Worm (Caenorhabditis elegans) whole organism, late embryonic: ENCODE results near the gene dsl-5.

Experiments
- C38D4.7 ChIP-seq: fragments of 200-800 bp; sonication (Bioruptor generic); optimal IDR thresholded peaks from 2 replicates; lab custom pipeline; 2018; ENCODE audit warnings: mild to moderate bottlenecking, missing genetic modification characterization, moderate library complexity, missing compliant biosample characterization
- F13H6.1 ChIP-seq: sonication (generic microtip); optimal IDR thresholded peaks from 2 replicates; lab custom pipeline; 2016; ENCODE audit warnings: missing genetic modification characterization, missing compliant biosample characterization
- Y22D7AL.16 ChIP-seq: sonication (generic microtip); optimal IDR thresholded peaks from 2 replicates; lab custom pipeline; 2016; ENCODE audit warnings: missing genetic modification characterization, missing compliant biosample characterization
- ahr-1 ChIP-seq: sonication (generic microtip); optimal IDR thresholded peaks from 2 replicates; lab custom pipeline; 2016; ENCODE audit warnings: missing genetic modification characterization, missing compliant biosample characterization
- ama-1 ChIP-seq: fragments of 150-350 bp; optimal IDR thresholded peaks from 2 replicates; lab custom pipeline; 2014
- ceh-14 ChIP-seq: sonication (generic microtip); optimal IDR thresholded peaks from 2 replicates; lab custom pipeline; 2016; ENCODE audit warnings: missing genotype, missing genetic modification characterization, missing compliant biosample characterization
- ceh-18 ChIP-seq: sonication (generic microtip); optimal IDR thresholded peaks from 2 replicates; lab custom pipeline; 2016; ENCODE audit warnings: missing genetic modification characterization, missing compliant biosample characterization
- ceh-19 ChIP-seq: fragments of 200-800 bp; sonication (Bioruptor generic); optimal IDR thresholded peaks from 2 replicates; lab custom pipeline; 2018; ENCODE audit warnings: mild to moderate bottlenecking, missing genetic modification characterization, missing compliant biosample characterization
- ceh-2 ChIP-seq: sonication (generic microtip); optimal IDR thresholded peaks from 2 replicates; lab custom pipeline; 2016; ENCODE audit warnings: missing genotype, missing genetic modification characterization, missing compliant biosample characterization
- ceh-22 ChIP-seq: sonication (generic microtip); optimal IDR thresholded peaks from 2 replicates; lab custom pipeline; 2017; ENCODE audit warnings: missing biosample characterization, missing genetic modification characterization
- ceh-24 ChIP-seq: sonication (generic microtip); optimal IDR thresholded peaks from 2 replicates; lab custom pipeline; 2016; ENCODE audit warnings: mild to moderate bottlenecking, missing genetic modification characterization, missing compliant biosample characterization
- ceh-31 ChIP-seq: sonication (generic microtip); optimal IDR thresholded peaks from 2 replicates; lab custom pipeline; 2016; ENCODE audit warnings: missing genetic modification characterization, missing compliant biosample characterization
- ceh-34 ChIP-seq: sonication (generic microtip); optimal IDR thresholded peaks from 2 replicates; lab custom pipeline; 2016; ENCODE audit warnings: mild to moderate bottlenecking, missing genetic modification characterization, missing compliant biosample characterization
- ceh-45 ChIP-seq: fragments of 200-800 bp; sonication (Bioruptor generic); IDR thresholded peaks from 2 replicates; pipeline ENCODE4 v1.3.6; 2022; ENCODE audit warnings: missing genetic modification reagents, missing genetic modification characterization, missing compliant biosample characterization
- ceh-48 ChIP-seq: sonication (generic microtip); optimal IDR thresholded peaks from 2 replicates; lab custom pipeline; 2016; ENCODE audit warnings: missing genetic modification characterization, inconsistent platforms, missing compliant biosample characterization
- che-1 ChIP-seq: sonication (generic microtip); optimal IDR thresholded peaks from 2 replicates; lab custom pipeline; 2016; ENCODE audit warnings: mild to moderate bottlenecking, missing genetic modification characterization, missing compliant biosample characterization
- dmd-4 ChIP-seq: sonication (generic microtip); optimal IDR thresholded peaks from 2 replicates; lab custom pipeline; 2016; ENCODE audit warnings: borderline replicate concordance, missing genetic modification characterization, missing compliant biosample characterization
- elt-4 ChIP-seq: sonication (generic microtip); optimal IDR thresholded peaks from 2 replicates; lab custom pipeline; 2016; ENCODE audit warnings: missing genetic modification characterization, missing compliant biosample characterization
- fax-1 ChIP-seq: sonication (generic microtip); optimal IDR thresholded peaks from 2 replicates; lab custom pipeline; 2016; ENCODE audit warnings: missing genotype, missing genetic modification characterization, missing compliant biosample characterization
- hlh-13 ChIP-seq: fragments of 200-800 bp; sonication (Bioruptor generic); optimal IDR thresholded peaks from 2 replicates; lab custom pipeline; 2018; ENCODE audit warnings: mild to moderate bottlenecking, missing genetic modification characterization, missing compliant biosample characterization
- hlh-30 ChIP-seq: sonication (generic microtip); optimal IDR thresholded peaks from 2 replicates; lab custom pipeline; 2017; ENCODE audit warnings: antibody characterized with exemption, missing genetic modification characterization, missing compliant biosample characterization; ENCODE audit not compliant: insufficient read depth
- hlh-6 ChIP-seq: sonication (generic microtip); optimal IDR thresholded peaks from 2 replicates; lab custom pipeline; 2016; ENCODE audit warnings: missing genotype, missing genetic modification characterization, missing compliant biosample characterization
- hlh-8 ChIP-seq: sonication (generic microtip); optimal IDR thresholded peaks from 2 replicates; lab custom pipeline; 2016; ENCODE audit warnings: missing genotype, missing genetic modification characterization, missing compliant biosample characterization
- lin-11 ChIP-seq: fragments of 200-800 bp; sonication (Bioruptor generic); optimal IDR thresholded peaks from 2 replicates; lab custom pipeline; 2018; ENCODE audit warnings: mild to moderate bottlenecking, missing genetic modification characterization, missing compliant biosample characterization
- madf-2 ChIP-seq: sonication (generic microtip); optimal IDR thresholded peaks from 2 replicates; lab custom pipeline; 2017; ENCODE audit warnings: missing genetic modification characterization, missing compliant biosample characterization
- nfya-1 ChIP-seq: sonication (generic microtip); optimal IDR thresholded peaks from 2 replicates; lab custom pipeline; 2017; ENCODE audit warnings: missing genetic modification characterization, mild to moderate bottlenecking, missing compliant biosample characterization, antibody characterized with exemption, moderate library complexity
- npax-4 ChIP-seq: sonication (generic microtip); optimal IDR thresholded peaks from 2 replicates; lab custom pipeline; 2016; ENCODE audit warnings: missing genetic modification characterization, missing compliant biosample characterization
- pat-9 ChIP-seq: fragments of 200-800 bp; sonication (Bioruptor generic); optimal IDR thresholded peaks from 2 replicates; lab custom pipeline; 2018; ENCODE audit warnings: mild to moderate bottlenecking, missing genetic modification characterization, moderate library complexity, missing compliant biosample characterization
- pax-1 ChIP-seq: fragments of 150-350 bp; optimal IDR thresholded peaks from 2 replicates; lab custom pipeline; 2014; ENCODE audit warnings: missing biosample characterization, missing genetic modification characterization
- sdc-2 ChIP-seq: sonication (generic microtip); optimal IDR thresholded peaks from 2 replicates; lab custom pipeline; 2016; ENCODE audit warnings: missing genotype, missing genetic modification characterization, missing compliant biosample characterization
- sox-2 ChIP-seq: fragments of 200-800 bp; sonication (Bioruptor generic); IDR thresholded peaks from 2 replicates; pipeline ENCODE4 v1.3.6; 2022; ENCODE audit warnings: missing genetic modification reagents, missing genetic modification characterization, missing compliant biosample characterization
- sox-4 ChIP-seq: sonication (generic microtip); optimal IDR thresholded peaks from 2 replicates; lab custom pipeline; 2017; ENCODE audit warnings: mild to moderate bottlenecking, missing genetic modification characterization, inconsistent platforms, missing compliant biosample characterization
- tbx-2 ChIP-seq: sonication (generic microtip); optimal IDR thresholded peaks from 2 replicates; lab custom pipeline; 2016; ENCODE audit warnings: missing genetic modification characterization, missing compliant biosample characterization
- ttx-3 ChIP-seq: sonication (generic microtip); optimal IDR thresholded peaks from 2 replicates; lab custom pipeline; 2016; ENCODE audit warnings: missing genetic modification reagents, missing genetic modification characterization, missing compliant biosample characterization
- unc-3 ChIP-seq, 2 experiments: fragments of 200-800 bp in 1 of 2; sonication (Bioruptor generic) in 1 of 2; sonication (generic microtip) in 1 of 2; conservative IDR thresholded peaks in 1 of 2; optimal IDR thresholded peaks in 1 of 2; 2 replicates each; pipeline versions ENCODE4 v1.3.6 to Lab custom; 2016 to 2022; ENCODE audit warnings: missing compliant biosample characterization in 2 of 2, missing genetic modification characterization in 2 of 2, missing genetic modification reagents in 1 of 2
- unc-42 ChIP-seq: sonication (generic microtip); optimal IDR thresholded peaks from 2 replicates; lab custom pipeline; 2016; ENCODE audit warnings: missing genotype, missing genetic modification characterization, missing compliant biosample characterization
- unc-55 ChIP-seq: sonication (generic microtip); optimal IDR thresholded peaks from 2 replicates; lab custom pipeline; 2017; ENCODE audit warnings: missing biosample characterization, missing genetic modification reagents, missing genetic modification characterization
- unc-86 ChIP-seq: sonication (generic microtip); optimal IDR thresholded peaks from 2 replicates; lab custom pipeline; 2016; ENCODE audit warnings: missing genetic modification characterization, missing compliant biosample characterization
- zip-5 ChIP-seq: sonication (generic microtip); optimal IDR thresholded peaks from 2 replicates; lab custom pipeline; 2016; ENCODE audit warnings: missing genetic modification characterization, missing compliant biosample characterization
- ztf-16 ChIP-seq: sonication (generic microtip); optimal IDR thresholded peaks from 2 replicates; lab custom pipeline; 2017; ENCODE audit warnings: missing genetic modification characterization, missing compliant biosample characterization

dsl-5 gene

ce11 chrIV:11602498-11603068 lies 18.2 kb downstream of the dsl-5 start, which contains the start of gene rps-11:
Gene rps-11 (plus strand): TSS chrIV:11602641.
- TF ChIP-seq ceh-24 (tag; lab: Kevin White, UChicago) = no peak
- no peak for TF ChIP-seq Y22D7AL.16 (tag; lab: Kevin White, UChicago)
- TF ChIP-seq ceh-22 (tag; lab: Kevin White, UChicago) = no peak
- TF ChIP-seq sox-2 (GFP tag; lab: Robert Waterston, UW) = no peak

DNA sequence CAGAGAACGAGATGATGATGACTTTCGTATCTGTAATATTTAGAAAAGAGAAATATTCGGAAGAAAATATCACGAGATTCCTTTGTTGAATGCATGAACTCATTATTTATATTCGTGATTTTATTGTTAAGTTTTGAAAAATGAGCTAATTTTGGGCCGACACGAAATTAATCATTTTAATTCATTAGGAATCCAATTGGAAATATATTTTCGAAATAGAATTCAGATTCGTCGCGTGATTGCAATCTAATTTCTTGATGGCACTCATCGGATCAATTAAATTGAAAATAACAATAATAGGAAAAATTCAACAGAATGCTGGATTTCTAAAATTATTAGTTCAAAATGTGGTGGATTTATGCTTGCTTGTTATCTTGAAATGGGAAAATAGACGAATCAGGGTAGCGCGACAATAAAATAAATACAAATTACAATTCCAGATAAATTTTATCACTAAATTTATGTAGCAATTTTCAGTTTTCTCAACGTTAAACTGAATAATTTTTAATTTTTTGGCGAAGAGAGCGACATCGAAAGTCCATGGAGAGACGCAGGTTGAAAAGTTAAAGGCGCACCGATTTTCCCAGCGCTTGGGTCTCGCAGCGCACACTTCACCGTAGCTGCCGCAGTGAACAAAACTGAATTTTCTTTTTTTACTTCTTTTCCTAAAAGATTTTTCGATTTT lies 18.9 kb downstream of the dsl-5 start:
- TF ChIP-seq madf-2 (no peak), nfya-1 (tag; lab: Kevin White, UChicago) (peak; percentile 67), unc-55 (peak; percentile 47), ceh-45 (GFP tag; lab: Robert Waterston, UW) (no peak), ceh-2 (tag; lab: Kevin White, UChicago) (no peak), hlh-6 (no peak), unc-3 (GFP tag; conservative IDR thresholded peaks at IDR 0.05; lab: Robert Waterston, UW) (no peak), unc-3 (tag; optimal IDR thresholded peaks at IDR 0.05; lab: Kevin White, UChicago) (no peak), tbx-2 (tag; lab: Kevin White, UChicago) (peak; percentile 2), pat-9 (tag; lab: Kevin White, UChicago) (peak; percentile 8), ceh-48 (tag; lab: Kevin White, UChicago) (no peak), pax-1 (tag; lab: Kevin White, UChicago) (no peak), sox-2 (GFP tag; lab: Robert Waterston, UW) (no peak), elt-4 (tag; lab: Kevin White, UChicago) (no peak), ceh-31 (tag; lab: Kevin White, UChicago) (peak; percentile 24), ceh-34 (tag; lab: Kevin White, UChicago) (peak; percentile 13), fax-1 (tag; lab: Kevin White, UChicago) (no peak), zip-5 (tag; lab: Kevin White, UChicago) (no peak), che-1 (tag; lab: Kevin White, UChicago) (peak; percentile 43), ceh-18 (tag; lab: Kevin White, UChicago) (peak; percentile 23), ceh-14 (tag; lab: Kevin White, UChicago) (no peak), sdc-2 (tag; lab: Kevin White, UChicago) (peak; percentile 5), ahr-1 (tag; lab: Kevin White, UChicago) (no peak), sox-4 (tag; lab: Kevin White, UChicago) (peak; percentile 16), ceh-19 (GFP tag; lab: Kevin White, UChicago) (no peak), npax-4 (tag; lab: Kevin White, UChicago) (no peak), ama-1 (lab: Kevin White, UChicago) (peak; percentile 37), hlh-13 (GFP tag; lab: Kevin White, UChicago) (no peak), hlh-8 (tag; lab: Kevin White, UChicago) (no peak), ttx-3 (no peak), lin-11 (tag; lab: Kevin White, UChicago) (no peak), unc-42 (tag; lab: Kevin White, UChicago) (peak; percentile 50)

ce11 chrIV:11599717-11600116 lies 21.1 kb downstream of the dsl-5 start:
- TF ChIP-seq C38D4.7 (GFP tag; lab: Kevin White, UChicago) = no peak
- TF ChIP-seq unc-86 (tag; lab: Kevin White, UChicago) = no peak
- TF ChIP-seq ceh-48 (tag; lab: Kevin White, UChicago) = no peak
- no peak for TF ChIP-seq zip-5 (tag; lab: Kevin White, UChicago)
- TF ChIP-seq ama-1 (lab: Kevin White, UChicago) = no peak
- no peak for TF ChIP-seq F13H6.1
- no peak for TF ChIP-seq hlh-8 (tag; lab: Kevin White, UChicago)
- TF ChIP-seq dmd-4 = no peak
- no peak for TF ChIP-seq hlh-30 (tag; lab: Kevin White, UChicago)
- TF ChIP-seq ztf-16 (tag; lab: Kevin White, UChicago) = no peak
- TF ChIP-seq fax-1 (tag; lab: Kevin White, UChicago) = no peak
- TF ChIP-seq che-1 (tag; lab: Kevin White, UChicago) = no peak
- TF ChIP-seq ceh-18 (tag; lab: Kevin White, UChicago) = no peak
